Worm (Caenorhabditis elegans) whole organism, L4/young adult: Measurements from ENCODE around the gene F10E9.10.

Experiments
- W03F9.2 ChIP-seq: fragments of 150-350 bp; optimal IDR thresholded peaks from 2 replicates; lab custom pipeline; 2014; ENCODE audit warnings: missing biosample characterization, missing genetic modification characterization
- dao-5 ChIP-seq: sonication (generic microtip); optimal IDR thresholded peaks from 2 replicates; lab custom pipeline; 2016; ENCODE audit warnings: missing genotype, missing genetic modification characterization, moderate library complexity, missing compliant biosample characterization
- him-1 ChIP-seq: sonication (generic microtip); optimal IDR thresholded peaks from 2 replicates; lab custom pipeline; 2016; ENCODE audit warnings: missing genotype, missing genetic modification reagents, missing genetic modification characterization, missing compliant biosample characterization

The F10E9.10 gene

ce11 chrIII:8303440-8303839 is 16.6 kb downstream of the F10E9.10 start:
- TF ChIP-seq dao-5 (no peak), him-1 (tag; lab: Kevin White, UChicago) (no peak), W03F9.2 (tag; lab: Kevin White, UChicago) (no peak)

- no peak for TF ChIP-seq W03F9.2 (tag; lab: Kevin White, UChicago)
- no peak for TF ChIP-seq him-1 (tag; lab: Kevin White, UChicago)
- TF ChIP-seq dao-5, result no peak
These were observed 19.2 kb downstream of the F10E9.10 start for ce11 chrIII:8300860-8301396.

ce11 chrIII:8299734-8300133 is 20.3 kb downstream of the F10E9.10 start:
- no peak for TF ChIP-seq dao-5
- no peak for TF ChIP-seq W03F9.2 (tag; lab: Kevin White, UChicago)
- no peak for TF ChIP-seq him-1 (tag; lab: Kevin White, UChicago)

- TF ChIP-seq dao-5, result no peak
- no peak for TF ChIP-seq him-1 (tag; lab: Kevin White, UChicago)
These were observed 20.9 kb downstream of the F10E9.10 start for ce11 chrIII:8299078-8299587.

ce11 chrIII:8298216-8298920 is 21.7 kb downstream of the F10E9.10 start:
- TF ChIP-seq him-1 (tag; lab: Kevin White, UChicago), result no peak
- no peak for TF ChIP-seq dao-5
- no peak for TF ChIP-seq W03F9.2 (tag; lab: Kevin White, UChicago)

ce11 chrIII:8293260-8293659 is 26.8 kb downstream of the F10E9.10 start:
- no peak for TF ChIP-seq him-1 (tag; lab: Kevin White, UChicago)
- TF ChIP-seq dao-5, result no peak
- TF ChIP-seq W03F9.2 (tag; lab: Kevin White, UChicago), result no peak

ce11 chrIII:8291268-8292032 is 28.6 kb downstream of the F10E9.10 start:
- no peak for TF ChIP-seq dao-5
- TF ChIP-seq W03F9.2 (tag; lab: Kevin White, UChicago), result no peak
- no peak for TF ChIP-seq him-1 (tag; lab: Kevin White, UChicago)

ce11 chrIII:8289181-8289580 is 30.9 kb downstream of the F10E9.10 start:
- no peak for TF ChIP-seq him-1 (tag; lab: Kevin White, UChicago)

ce11 chrIII:8287519-8287918 is 32.6 kb downstream of the F10E9.10 start:
- TF ChIP-seq him-1 (tag; lab: Kevin White, UChicago), result no peak
- no peak for TF ChIP-seq W03F9.2 (tag; lab: Kevin White, UChicago)
- TF ChIP-seq dao-5, result no peak

ce11 chrIII:8286824-8287223 is 33.3 kb downstream of the F10E9.10 start:
- TF ChIP-seq W03F9.2 (tag; lab: Kevin White, UChicago), result no peak
- no peak for TF ChIP-seq him-1 (tag; lab: Kevin White, UChicago)
- no peak for TF ChIP-seq dao-5

ce11 chrIII:8286003-8286402 is 34.1 kb downstream of the F10E9.10 start:
- TF ChIP-seq dao-5, result no peak
- TF ChIP-seq him-1 (tag; lab: Kevin White, UChicago), result no peak
- TF ChIP-seq W03F9.2 (tag; lab: Kevin White, UChicago), result no peak

ce11 chrIII:8283525-8283924 is 36.6 kb downstream of the F10E9.10 start:
- TF ChIP-seq him-1 (tag; lab: Kevin White, UChicago) (no peak), W03F9.2 (tag; lab: Kevin White, UChicago) (no peak), dao-5 (no peak)

- TF ChIP-seq W03F9.2 (tag; lab: Kevin White, UChicago) (no peak), dao-5 (no peak), him-1 (tag; lab: Kevin White, UChicago) (no peak)
These were observed 38.8 kb downstream of the F10E9.10 start for ce11 chrIII:8281310-8281709.

- TF ChIP-seq W03F9.2 (tag; lab: Kevin White, UChicago), result no peak
- TF ChIP-seq him-1 (tag; lab: Kevin White, UChicago), result no peak
- TF ChIP-seq dao-5, result no peak
These were observed 39.7 kb downstream of the F10E9.10 start for ce11 chrIII:8280352-8280751.
